Fruit fly (Drosophila melanogaster) whole organism, embryonic: ENCODE measurements around the gene caz.

Experiments
- B-H1 ChIP-seq: fragments of 200-800 bp; sonication (Bioruptor generic); IDR thresholded peaks from 3 replicates; pipeline ENCODE4 v1.3.6; 2022; ENCODE audit warnings: missing biosample characterization, missing genetic modification characterization
- BEAF-32 ChIP-seq: fragments of 200-800 bp; sonication (Bioruptor generic); optimal IDR thresholded peaks from 3 replicates; lab custom pipeline; 2017; ENCODE audit warnings: missing biosample characterization, missing genetic modification characterization, mild to moderate bottlenecking, moderate library complexity, missing genetic modification reagents
- Blimp-1 ChIP-seq: fragments of 200-800 bp; sonication (Bioruptor generic); optimal IDR thresholded peaks from 3 replicates; lab custom pipeline; 2018; ENCODE audit warnings: missing biosample characterization, missing genetic modification characterization, mild to moderate bottlenecking, moderate library complexity, missing genetic modification reagents
- CG11456 ChIP-seq: fragments of 200-800 bp; sonication (Bioruptor generic); IDR thresholded peaks from 3 replicates; pipeline ENCODE4 v1.3.6; 2022; ENCODE audit warnings: missing biosample characterization, missing genetic modification characterization
- CG12769 ChIP-seq: fragments of 200-800 bp; sonication (Bioruptor generic); optimal IDR thresholded peaks from 2 replicates; lab custom pipeline; 2019; ENCODE audit warnings: missing biosample characterization, mild to moderate bottlenecking, missing genetic modification characterization, moderate library complexity
- CG13894 ChIP-seq: fragments of 200-800 bp; sonication (Bioruptor generic); optimal IDR thresholded peaks from 3 replicates; lab custom pipeline; 2018; ENCODE audit warnings: missing biosample characterization, mild to moderate bottlenecking, missing genetic modification characterization, moderate library complexity
- CG14050 ChIP-seq: fragments of 200-800 bp; sonication (Bioruptor generic); IDR thresholded peaks from 3 replicates; pipeline ENCODE4 v1.3.6; 2022; ENCODE audit warnings: missing biosample characterization, missing genetic modification characterization
- CG15479 ChIP-seq: fragments of 200-800 bp; sonication (Bioruptor generic); optimal IDR thresholded peaks from 3 replicates; lab custom pipeline; 2019; ENCODE audit warnings: missing biosample characterization, mild to moderate bottlenecking, missing genetic modification characterization, moderate library complexity
- CG17186 ChIP-seq: fragments of 200-800 bp; sonication (Bioruptor generic); optimal IDR thresholded peaks from 3 replicates; lab custom pipeline; 2017; ENCODE audit warnings: missing biosample characterization, missing genetic modification reagents, missing genetic modification characterization
- CG17829 ChIP-seq: fragments of 200-800 bp; optimal IDR thresholded peaks from 2 replicates; lab custom pipeline; 2019; ENCODE audit warnings: missing biosample characterization, mild to moderate bottlenecking, missing genetic modification characterization, moderate library complexity
- CG18262 ChIP-seq: fragments of 200-800 bp; optimal IDR thresholded peaks from 3 replicates; lab custom pipeline; 2019; ENCODE audit warnings: missing biosample characterization, mild to moderate bottlenecking, missing genetic modification characterization, moderate library complexity
- CG2129 ChIP-seq: fragments of 200-800 bp; sonication (Bioruptor generic); IDR thresholded peaks from 2 replicates; pipeline ENCODE4 v1.3.6; 2022; ENCODE audit warnings: missing biosample characterization, missing genetic modification characterization; ENCODE audit not compliant: partially characterized antibody
- CG2202 ChIP-seq: fragments of 200-800 bp; sonication (Bioruptor generic); optimal IDR thresholded peaks from 2 replicates; lab custom pipeline; 2018; ENCODE audit warnings: missing biosample characterization, mild to moderate bottlenecking, missing genetic modification characterization
- CG3847 ChIP-seq: fragments of 200-800 bp; sonication (Bioruptor generic); IDR thresholded peaks from 2 replicates; pipeline ENCODE4 v1.3.6; 2022; ENCODE audit warnings: missing biosample characterization, missing genetic modification characterization
- CG4424 ChIP-seq: fragments of 200-800 bp; sonication (Bioruptor generic); optimal IDR thresholded peaks from 3 replicates; lab custom pipeline; 2016; ENCODE audit warnings: missing biosample characterization, missing genetic modification characterization
- CG6791 ChIP-seq: fragments of 200-800 bp; sonication (Bioruptor generic); IDR thresholded peaks from 3 replicates; pipeline ENCODE4 v1.3.6; 2022; ENCODE audit warnings: missing biosample characterization, missing genetic modification characterization; ENCODE audit not compliant: partially characterized antibody
- CG7357 ChIP-seq: fragments of 200-800 bp; sonication (Bioruptor generic); IDR thresholded peaks from 3 replicates; pipeline ENCODE4 v1.3.6; 2022; ENCODE audit warnings: missing biosample characterization, missing genetic modification characterization
- CG7987 ChIP-seq: fragments of 200-800 bp; sonication (Bioruptor generic); optimal IDR thresholded peaks from 2 replicates; lab custom pipeline; 2018; ENCODE audit warnings: missing biosample characterization, mild to moderate bottlenecking, missing genetic modification characterization, moderate library complexity
- CG9932 ChIP-seq: fragments of 200-800 bp; sonication (Bioruptor generic); IDR thresholded peaks from 2 replicates; pipeline ENCODE4 v1.3.6; 2022; ENCODE audit warnings: missing biosample characterization, missing genetic modification characterization
- Fer1 ChIP-seq: fragments of 200-800 bp; sonication (Bioruptor generic); optimal IDR thresholded peaks from 2 replicates; lab custom pipeline; 2017; ENCODE audit warnings: missing biosample characterization, mild to moderate bottlenecking, missing genetic modification characterization
- HLH4C ChIP-seq: fragments of 200-800 bp; sonication (Bioruptor generic); IDR thresholded peaks from 3 replicates; pipeline ENCODE4 v1.3.6; 2022; ENCODE audit warnings: missing biosample characterization, missing genetic modification characterization; ENCODE audit not compliant: partially characterized antibody
- HLH54F ChIP-seq: fragments of 200-800 bp; sonication (Bioruptor generic); optimal IDR thresholded peaks from 3 replicates; lab custom pipeline; 2016; ENCODE audit warnings: missing biosample characterization, missing genetic modification characterization
- Nf-YC ChIP-seq: fragments of 200-800 bp; optimal IDR thresholded peaks from 3 replicates; lab custom pipeline; 2019; ENCODE audit warnings: missing biosample characterization, mild to moderate bottlenecking, missing genetic modification characterization, moderate library complexity
- Opbp ChIP-seq: fragments of 200-800 bp; sonication (Bioruptor generic); IDR thresholded peaks from 3 replicates; pipeline ENCODE4 v1.3.6; 2022; ENCODE audit warnings: missing biosample characterization, missing genetic modification characterization; ENCODE audit not compliant: partially characterized antibody
- Trl ChIP-seq, 3 experiments: fragments of >200 bp in 2 of 3; fragments of 200-800 bp in 1 of 3; sonication (Bioruptor generic) in 1 of 3; optimal IDR thresholded peaks; 2 replicates in 1 of 3; 3 replicates in 2 of 3; lab custom pipeline; 2016 to 2017; ENCODE audit warnings: missing biosample characterization in 1 of 3, missing genetic modification characterization in 1 of 3
- Xbp1 ChIP-seq: fragments of 200-800 bp; sonication (Bioruptor generic); optimal IDR thresholded peaks from 3 replicates; lab custom pipeline; 2016; ENCODE audit warnings: missing biosample characterization, mild to moderate bottlenecking, missing genetic modification characterization
- Xrp1 ChIP-seq: fragments of 200-800 bp; sonication (Bioruptor generic); IDR thresholded peaks from 2 replicates; pipeline ENCODE4 v1.3.6; 2022; ENCODE audit warnings: missing biosample characterization, missing genetic modification characterization
- ap ChIP-seq: fragments of 200-800 bp; sonication (Bioruptor generic); IDR thresholded peaks from 2 replicates; pipeline ENCODE4 v1.3.6; 2022; ENCODE audit warnings: missing biosample characterization, missing genetic modification characterization
- bigmax ChIP-seq: fragments of 200-800 bp; sonication (Bioruptor generic); optimal IDR thresholded peaks from 2 replicates; lab custom pipeline; 2018; ENCODE audit warnings: missing biosample characterization, mild to moderate bottlenecking, missing genetic modification characterization
- chif ChIP-seq, 2 experiments: fragments of 200-800 bp; sonication (Bioruptor generic); optimal IDR thresholded peaks; 3 replicates each; lab custom pipeline; 2016; ENCODE audit warnings: missing biosample characterization in 2 of 2, missing genetic modification characterization in 2 of 2
- fd96Cb ChIP-seq: fragments of 200-800 bp; sonication (Bioruptor generic); optimal IDR thresholded peaks from 2 replicates; lab custom pipeline; 2018; ENCODE audit warnings: missing biosample characterization, mild to moderate bottlenecking, missing genetic modification characterization, moderate library complexity
- gfzf ChIP-seq: fragments of 200-800 bp; sonication (Bioruptor generic); optimal IDR thresholded peaks from 2 replicates; lab custom pipeline; 2016; ENCODE audit warnings: missing biosample characterization, mild to moderate bottlenecking, missing genetic modification characterization, moderate library complexity
- grau ChIP-seq: fragments of 200-800 bp; optimal IDR thresholded peaks from 3 replicates; lab custom pipeline; 2019; ENCODE audit warnings: missing biosample characterization, mild to moderate bottlenecking, missing genetic modification characterization, moderate library complexity
- gsb ChIP-seq: fragments of 200-800 bp; sonication (Bioruptor generic); IDR thresholded peaks from 2 replicates; pipeline ENCODE4 v1.3.6; 2022; ENCODE audit warnings: missing biosample characterization, missing genetic modification characterization
- hbn ChIP-seq: fragments of 200-800 bp; sonication (Bioruptor generic); IDR thresholded peaks from 2 replicates; pipeline ENCODE4 v1.3.6; 2022; ENCODE audit warnings: missing biosample characterization, missing genetic modification characterization; ENCODE audit not compliant: partially characterized antibody
- hkb ChIP-seq, 2 experiments: fragments of 200-800 bp in 1 of 2; fragments of >200 bp in 1 of 2; sonication (Bioruptor generic) in 1 of 2; IDR thresholded peaks in 1 of 2; optimal IDR thresholded peaks in 1 of 2; 2 replicates each; pipeline versions ENCODE4 v1.3.6 to Lab custom; 2017 to 2022; ENCODE audit warnings: missing biosample characterization in 1 of 2, missing genetic modification characterization in 1 of 2
- nmo ChIP-seq: fragments of 200-800 bp; sonication (Bioruptor generic); optimal IDR thresholded peaks from 2 replicates; lab custom pipeline; 2018; ENCODE audit warnings: missing biosample characterization, mild to moderate bottlenecking, missing genetic modification characterization, moderate library complexity
- pros ChIP-seq: fragments of 200-800 bp; sonication (Bioruptor generic); optimal IDR thresholded peaks from 3 replicates; lab custom pipeline; 2019; ENCODE audit warnings: missing biosample characterization, mild to moderate bottlenecking, missing genetic modification characterization, moderate library complexity
- pzg ChIP-seq: fragments of 200-800 bp; sonication (Bioruptor generic); optimal IDR thresholded peaks from 3 replicates; lab custom pipeline; 2018; ENCODE audit warnings: missing biosample characterization, mild to moderate bottlenecking, missing genetic modification characterization, moderate library complexity
- rib ChIP-seq: fragments of 200-800 bp; sonication (Bioruptor generic); IDR thresholded peaks from 2 replicates; pipeline ENCODE4 v1.3.6; 2022; ENCODE audit warnings: missing biosample characterization, missing genetic modification characterization
- row ChIP-seq: fragments of 200-800 bp; sonication (Bioruptor generic); IDR thresholded peaks from 3 replicates; pipeline ENCODE4 v1.3.6; 2022; ENCODE audit warnings: missing biosample characterization, missing genetic modification characterization
- seq ChIP-seq: fragments of 200-800 bp; sonication (Bioruptor generic); IDR thresholded peaks from 2 replicates; pipeline ENCODE4 v1.3.6; 2022; ENCODE audit warnings: missing biosample characterization, missing genetic modification characterization
- sisA ChIP-seq: fragments of 200-800 bp; sonication (Bioruptor generic); IDR thresholded peaks from 2 replicates; pipeline ENCODE4 v1.3.6; 2022; ENCODE audit warnings: missing biosample characterization, missing genetic modification characterization
- slp2 ChIP-seq: fragments of 200-800 bp; sonication (Bioruptor generic); optimal IDR thresholded peaks from 2 replicates; lab custom pipeline; 2016; ENCODE audit warnings: missing biosample characterization, missing genetic modification characterization
- so ChIP-seq: fragments of 200-800 bp; sonication (Bioruptor generic); IDR thresholded peaks from 3 replicates; pipeline ENCODE4 v1.3.6; 2022; ENCODE audit warnings: missing biosample characterization, missing genetic modification characterization
- tll ChIP-seq, 2 experiments: fragments of 200-800 bp in 1 of 2; fragments of >200 bp in 1 of 2; sonication (Bioruptor generic) in 1 of 2; optimal IDR thresholded peaks; 2 replicates each; lab custom pipeline; 2017 to 2019; ENCODE audit warnings: missing biosample characterization in 2 of 2, missing genetic modification characterization in 2 of 2, mild to moderate bottlenecking in 1 of 2, moderate library complexity in 1 of 2

caz gene

DNA sequence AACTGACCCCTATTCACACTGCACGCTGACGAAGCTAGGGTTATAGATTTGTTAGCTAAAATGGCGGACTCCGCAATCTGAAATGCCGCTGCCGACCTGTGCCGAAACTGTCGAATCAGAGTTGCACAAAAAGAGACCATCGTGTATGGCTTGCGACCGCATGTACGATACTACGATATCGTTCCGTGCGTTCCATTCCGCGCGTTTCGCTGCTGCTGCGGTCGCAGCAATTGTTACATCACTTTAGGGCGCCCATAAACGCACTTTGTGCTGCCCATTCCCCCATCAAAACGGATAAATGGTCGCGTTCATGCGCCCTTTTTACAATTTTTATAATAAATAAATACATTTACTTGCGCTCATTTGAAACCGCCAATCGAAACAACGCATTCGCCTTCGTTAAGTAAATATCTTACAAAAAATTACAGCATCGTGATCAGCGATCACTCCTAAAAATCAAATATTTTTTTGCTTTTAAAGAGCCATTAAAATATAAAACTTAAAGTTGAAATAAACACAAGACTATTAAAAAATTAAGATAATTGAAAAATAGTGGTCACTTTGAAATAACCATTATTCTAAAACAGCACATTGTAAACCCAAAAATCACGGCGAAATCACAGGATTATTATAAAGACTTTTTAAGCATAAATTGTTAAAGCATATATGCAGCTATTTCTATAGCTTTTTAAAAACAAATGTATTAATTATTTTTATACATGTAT lies 31.7 kb downstream of the caz start, which contains the start of gene Cyp1 (continued):
- TF ChIP-seq Trl (optimal IDR thresholded peaks at IDR 0.05; lab: Kevin White, UChicago), result no peak
- no peak for TF ChIP-seq Trl (GFP tag; optimal IDR thresholded peaks at IDR 0.05; lab: Kevin White, UChicago)
- TF ChIP-seq grau, result peak; percentile 27
- TF ChIP-seq CG9932 (GFP tag; lab: Robert Waterston, UW), result peak; percentile 68
- TF ChIP-seq CG18262 (tag; lab: Kevin White, UChicago), result peak; percentile 13
- TF ChIP-seq Xrp1 (GFP tag; lab: Robert Waterston, UW), result peak; percentile 44; the same call in 1 of the 2 replicates
- 0 out of 3 replicates have a peak, but pooled peaks have one; percentile 66 for TF ChIP-seq CG11456
- no peak for TF ChIP-seq chif (GFP tag; optimal IDR thresholded peaks at IDR 0.05; lab: Kevin White, UChicago)
- 0 out of 3 replicates have a peak, but pooled peaks have one; percentile 30 for TF ChIP-seq so
- peak; percentile 58; the same call in 1 of the 2 replicates for TF ChIP-seq CG3847 (GFP tag; lab: Robert Waterston, UW)
- TF ChIP-seq gfzf (GFP tag; lab: Kevin White, UChicago), result peak; percentile 28
- peak; percentile 43; the same call in 1 of the 3 replicates for TF ChIP-seq CG14050 (GFP tag; lab: Robert Waterston, UW)
- peak; percentile 43 for TF ChIP-seq CG4424
- no peak for TF ChIP-seq Blimp-1 (GFP tag; lab: Kevin White, UChicago)
- TF ChIP-seq HLH4C (GFP tag; lab: Robert Waterston, UW), result peak; percentile 68; the same call in 2 of the 3 replicates
- no peak for TF ChIP-seq pros (GFP tag; lab: Kevin White, UChicago)
- peak; percentile 66 for TF ChIP-seq hbn
- TF ChIP-seq gsb (GFP tag; lab: Robert Waterston, UW), result peak; percentile 45
- TF ChIP-seq CG7987 (GFP tag; lab: Kevin White, UChicago), result peak; percentile 20
- peak; percentile 74 for TF ChIP-seq CG15479 (GFP tag; lab: Kevin White, UChicago)
- TF ChIP-seq CG17829 (tag; lab: Kevin White, UChicago), result peak; percentile 11
- TF ChIP-seq CG2129 (GFP tag; lab: Robert Waterston, UW), result peak; percentile 32; the same call in 1 of the 2 replicates
- peak; percentile 87 for TF ChIP-seq Opbp
- TF ChIP-seq HLH54F, result peak; percentile 9
- peak; percentile 32; the same call in 1 of the 2 replicates for TF ChIP-seq ap
- TF ChIP-seq CG2202 (tag; lab: Kevin White, UChicago), result no peak
- TF ChIP-seq seq, result peak; percentile 63
- peak; percentile 34 for TF ChIP-seq Xbp1 (GFP tag; lab: Kevin White, UChicago)
- TF ChIP-seq CG12769 (tag; lab: Kevin White, UChicago), result peak; percentile 14
- peak; percentile 44 for TF ChIP-seq nmo (GFP tag; lab: Kevin White, UChicago)
- no peak for TF ChIP-seq slp2
- no peak for TF ChIP-seq Nf-YC
- TF ChIP-seq hkb (optimal IDR thresholded peaks at IDR 0.05; lab: Kevin White, UChicago), result no peak
- TF ChIP-seq hkb (GFP tag; IDR thresholded peaks at IDR 0.05; lab: Robert Waterston, UW), result peak; percentile 58; the same call in 1 of the 2 replicates
- TF ChIP-seq row, result peak; percentile 81
- TF ChIP-seq fd96Cb, result peak; percentile 35
- peak; percentile 85 for TF ChIP-seq CG6791
- peak; percentile 38 for TF ChIP-seq CG13894 (tag; lab: Kevin White, UChicago)
- peak; percentile 36 for TF ChIP-seq sisA (GFP tag; lab: Robert Waterston, UW)
- TF ChIP-seq CG7357 (GFP tag; lab: Robert Waterston, UW), result peak; percentile 34; the same call in 1 of the 3 replicates
- peak; percentile 90 for TF ChIP-seq CG17186
- TF ChIP-seq Fer1 (GFP tag; lab: Kevin White, UChicago), result peak; percentile 39
- no peak for TF ChIP-seq tll (GFP tag; optimal IDR thresholded peaks at IDR 0.05; lab: Kevin White, UChicago)
- TF ChIP-seq bigmax, result peak; percentile 80
- peak; percentile 42; the same call in 1 of the 2 replicates for TF ChIP-seq rib (GFP tag; lab: Robert Waterston, UW)
- peak; percentile 44; the same call in 2 of the 3 replicates for TF ChIP-seq B-H1 (GFP tag; lab: Robert Waterston, UW)
- peak; percentile 80 for TF ChIP-seq pzg
- peak; percentile 80 for TF ChIP-seq BEAF-32 (GFP tag; lab: Kevin White, UChicago)
